Fruit fly (Drosophila melanogaster) whole organism, embryonic: ENCODE results near the gene Ifrd1.

Experiments used
- CG10366 ChIP-seq: fragments of 200-800 bp; sonication (Bioruptor generic); IDR thresholded peaks from 2 replicates; pipeline ENCODE4 v1.3.6; 2022; ENCODE audit warnings: missing biosample characterization, missing genetic modification characterization
- CG31365 ChIP-seq: fragments of 200-800 bp; sonication (Bioruptor generic); optimal IDR thresholded peaks from 2 replicates; lab custom pipeline; 2018; ENCODE audit warnings: missing biosample characterization, mild to moderate bottlenecking, missing genetic modification characterization
- CG3838 ChIP-seq: fragments of 200-800 bp; sonication (Bioruptor generic); optimal IDR thresholded peaks from 3 replicates; lab custom pipeline; 2016; ENCODE audit warnings: missing biosample characterization, missing genetic modification characterization
- CG8388 ChIP-seq: fragments of 200-800 bp; sonication (Bioruptor generic); optimal IDR thresholded peaks from 2 replicates; lab custom pipeline; 2019; ENCODE audit warnings: missing biosample characterization, mild to moderate bottlenecking, missing genetic modification characterization, moderate library complexity
- Chrac-16 ChIP-seq: fragments of 200-800 bp; sonication (Bioruptor generic); optimal IDR thresholded peaks from 3 replicates; lab custom pipeline; 2016; ENCODE audit warnings: missing biosample characterization, missing genetic modification characterization
- CoRest ChIP-seq: fragments of 200-800 bp; sonication (Bioruptor generic); optimal IDR thresholded peaks from 3 replicates; lab custom pipeline; 2018; ENCODE audit warnings: missing biosample characterization, mild to moderate bottlenecking, missing genetic modification characterization, moderate library complexity
- br ChIP-seq: fragments of >200 bp; optimal IDR thresholded peaks from 2 replicates; lab custom pipeline; 2017
- pum ChIP-seq: fragments of 200-800 bp; sonication (Bioruptor generic); optimal IDR thresholded peaks from 2 replicates; lab custom pipeline; 2016; ENCODE audit warnings: missing biosample characterization, missing genetic modification characterization

DNA sequence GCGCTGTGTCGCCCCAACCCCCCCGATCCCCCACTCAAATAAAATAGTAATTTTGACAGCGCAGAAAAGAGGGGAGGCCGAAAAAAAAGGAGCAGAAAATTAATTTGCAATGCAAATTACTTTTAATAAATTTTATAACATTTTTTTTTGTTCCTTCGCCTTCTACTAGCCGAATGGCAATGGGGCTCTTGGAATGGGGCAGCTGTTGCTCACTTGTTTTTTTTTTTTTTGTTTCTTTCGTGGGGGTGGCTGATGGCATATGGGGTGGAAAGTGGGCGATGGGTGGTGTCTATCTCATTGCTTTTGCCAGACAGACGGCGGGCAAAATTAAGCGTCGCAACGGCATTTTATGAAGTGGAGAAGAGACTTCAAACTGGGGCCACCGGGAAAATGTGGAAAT lies 46.4 kb upstream of the Ifrd1 start:
- TF ChIP-seq CG31365 (tag; lab: Kevin White, UChicago) (no peak), CoRest (tag; lab: Kevin White, UChicago) (no peak), CG3838 (GFP tag; lab: Kevin White, UChicago) (no peak), pum (no peak), CG10366 (GFP tag; lab: Robert Waterston, UW) (no peak), br (no peak), Chrac-16 (no peak), CG8388 (no peak)
